Worm (Caenorhabditis elegans) whole organism, L4 larva: ENCODE results near the gene sru-2.

Experiments
- hmg-1.1 ChIP-seq: fragments of 200-800 bp; sonication (Bioruptor generic); IDR thresholded peaks from 2 replicates; pipeline ENCODE4 v1.3.6; 2022; ENCODE audit warnings: missing genetic modification reagents, missing genetic modification characterization, missing compliant biosample characterization
- jun-1 ChIP-seq: fragments of 150-350 bp; optimal IDR thresholded peaks from 2 replicates; lab custom pipeline; 2014; ENCODE audit warnings: missing biosample characterization, missing genetic modification reagents, missing genetic modification characterization
- lsy-2 ChIP-seq, 2 experiments: fragments of 150-350 bp in 1 of 2; sonication (generic microtip) in 1 of 2; optimal IDR thresholded peaks; 2 replicates each; lab custom pipeline; 2014 to 2017; ENCODE audit warnings: missing biosample characterization in 2 of 2, missing genetic modification characterization in 2 of 2
- nhr-11 ChIP-seq: fragments of 150-350 bp; optimal IDR thresholded peaks from 2 replicates; lab custom pipeline; 2014; ENCODE audit warnings: missing biosample characterization, missing genetic modification characterization
- nhr-28 ChIP-seq: fragments of 150-350 bp; optimal IDR thresholded peaks from 2 replicates; lab custom pipeline; 2014; ENCODE audit warnings: missing biosample characterization, missing genetic modification characterization
- nhr-76 ChIP-seq: fragments of 150-350 bp; optimal IDR thresholded peaks from 2 replicates; lab custom pipeline; 2014; ENCODE audit warnings: missing biosample characterization, missing genetic modification characterization
- snpc-4 ChIP-seq: fragments of 150-350 bp; optimal IDR thresholded peaks from 2 replicates; lab custom pipeline; 2014; ENCODE audit warnings: missing biosample characterization, missing genetic modification characterization
- spr-1 ChIP-seq: sonication (generic microtip); optimal IDR thresholded peaks from 2 replicates; lab custom pipeline; 2016; ENCODE audit warnings: mild to moderate bottlenecking, missing genetic modification characterization, missing compliant biosample characterization
- vab-7 ChIP-seq: fragments of 200-800 bp; sonication (Bioruptor generic); IDR thresholded peaks from 2 replicates; pipeline ENCODE4 v1.3.6; 2022; ENCODE audit warnings: missing genetic modification reagents, missing genetic modification characterization, missing compliant biosample characterization

DNA sequence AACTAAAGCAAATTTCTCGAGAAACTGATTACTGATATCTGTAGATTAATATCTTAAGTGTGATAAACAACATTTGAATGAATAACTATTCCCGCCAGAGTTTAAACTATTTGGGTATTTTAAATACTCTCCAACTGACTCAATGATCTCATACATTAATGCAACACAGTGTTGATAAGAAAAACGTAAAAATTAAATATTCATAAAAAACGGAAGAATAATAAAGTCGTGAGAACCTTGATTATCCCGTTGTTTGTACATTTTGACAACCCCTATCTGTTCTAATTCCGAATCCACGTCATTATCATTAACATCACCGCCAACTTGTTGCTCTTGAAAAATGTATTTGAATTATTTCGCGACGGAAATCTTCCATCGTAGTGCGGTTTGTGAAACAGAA lies 43.6 kb downstream of the sru-2 start, which contains the start of gene elo-7:
- TF ChIP-seq nhr-11 (no peak), lsy-2 (tag; optimal IDR thresholded peaks at IDR 0.05; lab: Kevin White, UChicago) (no peak), spr-1 (tag; lab: Kevin White, UChicago) (no peak), vab-7 (GFP tag; lab: Robert Waterston, UW) (no peak), nhr-28 (tag; lab: Kevin White, UChicago) (no peak), snpc-4 (no peak), jun-1 (no peak), hmg-1.1 (no peak), nhr-76 (tag; lab: Kevin White, UChicago) (no peak)
